Fruit fly (Drosophila melanogaster) whole organism, embryonic: ENCODE data around the gene lute.

Source experiments
- Abd-B ChIP-seq: fragments of 200-800 bp; sonication (Bioruptor generic); optimal IDR thresholded peaks from 2 replicates; lab custom pipeline; 2018; ENCODE audit warnings: missing biosample characterization, mild to moderate bottlenecking, missing genetic modification characterization, moderate library complexity
- Atf3 ChIP-seq: fragments of 200-800 bp; sonication (Bioruptor generic); optimal IDR thresholded peaks from 3 replicates; lab custom pipeline; 2016; ENCODE audit warnings: missing biosample characterization, missing genetic modification characterization
- Awh ChIP-seq: fragments of 200-800 bp; sonication (Bioruptor generic); IDR thresholded peaks from 2 replicates; pipeline ENCODE4, ENCODE4 v1.3.6; 2022; ENCODE audit warnings: missing biosample characterization, missing genetic modification characterization
- BtbVII ChIP-seq: fragments of 200-800 bp; sonication (Bioruptor generic); optimal IDR thresholded peaks from 3 replicates; lab custom pipeline; 2017; ENCODE audit warnings: missing biosample characterization, mild to moderate bottlenecking, missing genetic modification characterization
- C15 ChIP-seq: fragments of 200-800 bp; sonication (Bioruptor generic); IDR thresholded peaks from 3 replicates; pipeline ENCODE4 v1.3.6; 2022; ENCODE audit warnings: missing biosample characterization, missing genetic modification characterization
- CG10147 ChIP-seq: fragments of 200-800 bp; sonication (Bioruptor generic); optimal IDR thresholded peaks from 2 replicates; lab custom pipeline; 2019; ENCODE audit warnings: missing biosample characterization, mild to moderate bottlenecking, missing genetic modification characterization, moderate library complexity
- CG10267 ChIP-seq: fragments of 200-800 bp; sonication (Bioruptor generic); optimal IDR thresholded peaks from 2 replicates; lab custom pipeline; 2018; ENCODE audit warnings: missing biosample characterization, mild to moderate bottlenecking, missing genetic modification characterization, moderate library complexity
- CG10654 ChIP-seq: fragments of 200-800 bp; sonication (Bioruptor generic); optimal IDR thresholded peaks from 2 replicates; lab custom pipeline; 2016; ENCODE audit warnings: missing biosample characterization, missing genetic modification characterization
- CG10979 ChIP-seq: fragments of 200-800 bp; sonication (Bioruptor generic); optimal IDR thresholded peaks from 2 replicates; lab custom pipeline; 2018; ENCODE audit warnings: missing biosample characterization, mild to moderate bottlenecking, missing genetic modification characterization, moderate library complexity
- CG12769 ChIP-seq: fragments of 200-800 bp; sonication (Bioruptor generic); optimal IDR thresholded peaks from 2 replicates; lab custom pipeline; 2019; ENCODE audit warnings: missing biosample characterization, mild to moderate bottlenecking, missing genetic modification characterization, moderate library complexity
- CG13424 ChIP-seq: fragments of 200-800 bp; sonication (Bioruptor generic); optimal IDR thresholded peaks from 2 replicates; lab custom pipeline; 2019; ENCODE audit warnings: missing biosample characterization, mild to moderate bottlenecking, missing genetic modification characterization, moderate library complexity
- CG13894 ChIP-seq: fragments of 200-800 bp; sonication (Bioruptor generic); optimal IDR thresholded peaks from 3 replicates; lab custom pipeline; 2018; ENCODE audit warnings: missing biosample characterization, mild to moderate bottlenecking, missing genetic modification characterization, moderate library complexity
- CG14014 ChIP-seq: fragments of 200-800 bp; sonication (Bioruptor generic); IDR thresholded peaks from 2 replicates; pipeline ENCODE4 v1.3.6; 2022; ENCODE audit warnings: missing biosample characterization, missing genetic modification characterization
- CG1602 ChIP-seq: fragments of 200-800 bp; sonication (Bioruptor generic); optimal IDR thresholded peaks from 3 replicates; lab custom pipeline; 2016; ENCODE audit warnings: missing biosample characterization, missing genetic modification characterization
- CG16779 ChIP-seq: fragments of 200-800 bp; sonication (Bioruptor generic); IDR thresholded peaks from 2 replicates; pipeline ENCODE4 v1.3.6; 2022; ENCODE audit warnings: missing biosample characterization, missing genetic modification characterization
- CG17802 ChIP-seq: fragments of 200-800 bp; sonication (Bioruptor generic); optimal IDR thresholded peaks from 2 replicates; lab custom pipeline; 2018; ENCODE audit warnings: missing biosample characterization, mild to moderate bottlenecking, missing genetic modification characterization, moderate library complexity
- CG2889 ChIP-seq: fragments of 200-800 bp; sonication (Bioruptor generic); IDR thresholded peaks from 3 replicates; pipeline ENCODE4 v1.3.6; 2022; ENCODE audit warnings: missing biosample characterization, missing genetic modification characterization
- CG34422 ChIP-seq: fragments of 200-800 bp; sonication (Bioruptor generic); IDR thresholded peaks from 3 replicates; pipeline ENCODE4 v1.3.6; 2022; ENCODE audit warnings: missing biosample characterization, missing genetic modification characterization
- CG3995 ChIP-seq: fragments of 200-800 bp; sonication (Bioruptor generic); optimal IDR thresholded peaks from 3 replicates; lab custom pipeline; 2016; ENCODE audit warnings: missing biosample characterization, missing genetic modification characterization
- CG43689 ChIP-seq: fragments of 200-800 bp; sonication (Bioruptor generic); IDR thresholded peaks from 2 replicates; pipeline ENCODE4 v1.3.6; 2022; ENCODE audit warnings: missing biosample characterization, missing genetic modification characterization
- CG5180 ChIP-seq: fragments of 200-800 bp; sonication (Bioruptor generic); optimal IDR thresholded peaks from 3 replicates; lab custom pipeline; 2017; ENCODE audit warnings: missing biosample characterization, missing genetic modification characterization, mild to moderate bottlenecking, moderate library complexity, missing genetic modification reagents
- CG6813 ChIP-seq: fragments of 200-800 bp; sonication (Bioruptor generic); optimal IDR thresholded peaks from 2 replicates; lab custom pipeline; 2017; ENCODE audit warnings: missing biosample characterization, missing genetic modification characterization, mild to moderate bottlenecking, moderate library complexity, missing genetic modification reagents
- CG8478 ChIP-seq: fragments of >200 bp; optimal IDR thresholded peaks from 2 replicates; lab custom pipeline; 2018
- CG8765 ChIP-seq: fragments of 200-800 bp; sonication (Bioruptor generic); IDR thresholded peaks from 2 replicates; pipeline ENCODE4 v1.3.6; 2022; ENCODE audit warnings: missing biosample characterization, missing genetic modification characterization
- Camta ChIP-seq: fragments of 200-800 bp; sonication (Bioruptor generic); optimal IDR thresholded peaks from 2 replicates; lab custom pipeline; 2016; ENCODE audit warnings: missing biosample characterization, missing genetic modification characterization
- Elba2 ChIP-seq: fragments of 200-800 bp; sonication (Bioruptor generic); optimal IDR thresholded peaks from 3 replicates; lab custom pipeline; 2016; ENCODE audit warnings: missing biosample characterization, missing genetic modification characterization
- Ets65A ChIP-seq: fragments of 200-800 bp; sonication (Bioruptor generic); peaks from one replicate; lab custom pipeline; 2016; ENCODE audit warnings: missing biosample characterization, missing genetic modification characterization
- H15 ChIP-seq: fragments of 200-800 bp; sonication (Bioruptor generic); IDR thresholded peaks from 3 replicates; pipeline ENCODE4 v1.3.6; 2022; ENCODE audit warnings: missing biosample characterization, missing genetic modification characterization
- Hand ChIP-seq: fragments of 200-800 bp; sonication (Bioruptor generic); optimal IDR thresholded peaks from 2 replicates; lab custom pipeline; 2017; ENCODE audit warnings: mild to moderate bottlenecking, missing biosample characterization, missing genetic modification reagents, missing genetic modification characterization
- Hmx ChIP-seq: fragments of 200-800 bp; sonication (Bioruptor generic); optimal IDR thresholded peaks from 2 replicates; lab custom pipeline; 2016; ENCODE audit warnings: missing biosample characterization, missing genetic modification characterization
- MTF-1 ChIP-seq: fragments of 200-800 bp; sonication (Bioruptor generic); optimal IDR thresholded peaks from 2 replicates; lab custom pipeline; 2018; ENCODE audit warnings: missing biosample characterization, mild to moderate bottlenecking, missing genetic modification characterization, borderline replicate concordance
- Max ChIP-seq: fragments of 200-800 bp; sonication (Bioruptor generic); optimal IDR thresholded peaks from 2 replicates; lab custom pipeline; 2016; ENCODE audit warnings: missing biosample characterization, mild to moderate bottlenecking, missing genetic modification characterization
- NFAT ChIP-seq: fragments of 200-800 bp; sonication (Bioruptor generic); IDR thresholded peaks from 2 replicates; pipeline ENCODE4 v1.3.6; 2022; ENCODE audit warnings: missing biosample characterization, missing genetic modification characterization
- Oaz ChIP-seq: fragments of 200-800 bp; sonication (Bioruptor generic); IDR thresholded peaks from 2 replicates; pipeline ENCODE4 v1.3.6; 2022; ENCODE audit warnings: missing biosample characterization, missing genetic modification characterization
- Oli ChIP-seq: fragments of 200-800 bp; sonication (Bioruptor generic); optimal IDR thresholded peaks from 2 replicates; lab custom pipeline; 2018; ENCODE audit warnings: missing biosample characterization, mild to moderate bottlenecking, missing genetic modification characterization, moderate library complexity
- Optix ChIP-seq: fragments of 200-800 bp; sonication (Bioruptor generic); IDR thresholded peaks from 3 replicates; pipeline ENCODE4 v1.3.6; 2022; ENCODE audit warnings: missing biosample characterization, missing genetic modification characterization
- Stat92E ChIP-seq, 3 experiments: fragments of >200 bp in 2 of 3; fragments of 200-800 bp in 1 of 3; sonication (Bioruptor generic) in 1 of 3; optimal IDR thresholded peaks; 2 replicates each; lab custom pipeline; 2017 to 2019; ENCODE audit warnings: missing biosample characterization in 3 of 3, missing genetic modification characterization in 3 of 3, mild to moderate bottlenecking in 1 of 3, moderate library complexity in 1 of 3
- aop ChIP-seq: fragments of 200-800 bp; sonication (Bioruptor generic); IDR thresholded peaks from 2 replicates; pipeline ENCODE4 v1.3.6; 2022; ENCODE audit warnings: missing biosample characterization, missing genetic modification characterization
- dm ChIP-seq: fragments of 200-800 bp; sonication (Bioruptor generic); optimal IDR thresholded peaks from 3 replicates; lab custom pipeline; 2016; ENCODE audit warnings: missing biosample characterization, missing genetic modification characterization
- dmrt11E ChIP-seq: fragments of 200-800 bp; sonication (Bioruptor generic); optimal IDR thresholded peaks from 3 replicates; lab custom pipeline; 2018; ENCODE audit warnings: missing biosample characterization, mild to moderate bottlenecking, missing genetic modification characterization, moderate library complexity
- kah ChIP-seq: fragments of 200-800 bp; sonication (Bioruptor generic); optimal IDR thresholded peaks from 2 replicates; lab custom pipeline; 2018; ENCODE audit warnings: missing biosample characterization, mild to moderate bottlenecking, missing genetic modification characterization
- ken ChIP-seq: fragments of 200-800 bp; sonication (Bioruptor generic); IDR thresholded peaks from 3 replicates; pipeline ENCODE4 v1.3.6; 2022; ENCODE audit warnings: missing biosample characterization, missing genetic modification characterization
- mirr ChIP-seq: fragments of 200-800 bp; sonication (Bioruptor generic); optimal IDR thresholded peaks from 3 replicates; lab custom pipeline; 2018; ENCODE audit warnings: missing biosample characterization, mild to moderate bottlenecking, missing genetic modification characterization
- pfk ChIP-seq: fragments of 200-800 bp; sonication (Bioruptor generic); optimal IDR thresholded peaks from 2 replicates; lab custom pipeline; 2018; ENCODE audit warnings: missing biosample characterization, mild to moderate bottlenecking, missing genetic modification characterization, moderate library complexity
- phol ChIP-seq: fragments of 200-800 bp; sonication (Bioruptor generic); optimal IDR thresholded peaks from 3 replicates; lab custom pipeline; 2018; ENCODE audit warnings: missing biosample characterization, mild to moderate bottlenecking, missing genetic modification characterization, moderate library complexity
- prd ChIP-seq, 3 experiments: fragments of >200 bp in 2 of 3; fragments of 200-800 bp in 1 of 3; sonication (Bioruptor generic) in 1 of 3; optimal IDR thresholded peaks in 2 of 3; IDR thresholded peaks in 1 of 3; 2 replicates in 2 of 3; 3 replicates in 1 of 3; pipeline versions ENCODE4 v1.3.6 to Lab custom; 2017 to 2022; ENCODE audit warnings: missing biosample characterization in 1 of 3, missing genetic modification characterization in 1 of 3
- row ChIP-seq: fragments of 200-800 bp; sonication (Bioruptor generic); IDR thresholded peaks from 3 replicates; pipeline ENCODE4 v1.3.6; 2022; ENCODE audit warnings: missing biosample characterization, missing genetic modification characterization
- sc ChIP-seq, 3 experiments: fragments of >200 bp in 2 of 3; fragments of 200-800 bp in 1 of 3; sonication (Bioruptor generic) in 1 of 3; optimal IDR thresholded peaks; 2 replicates in 2 of 3; 3 replicates in 1 of 3; lab custom pipeline; 2017; ENCODE audit warnings: mild to moderate bottlenecking in 1 of 3, missing biosample characterization in 1 of 3, missing genetic modification characterization in 1 of 3, missing genetic modification reagents in 1 of 3
- slbo ChIP-seq: fragments of 200-800 bp; sonication (Bioruptor generic); IDR thresholded peaks from 2 replicates; pipeline ENCODE4 v1.3.6; 2022; ENCODE audit warnings: missing biosample characterization, missing genetic modification characterization
- sr ChIP-seq: fragments of 200-800 bp; sonication (Bioruptor generic); IDR thresholded peaks from 3 replicates; pipeline ENCODE4 v1.3.6; 2022; ENCODE audit warnings: missing biosample characterization, missing genetic modification characterization

lute gene

dm6 chr3R:17402434-17402833, 22.7 kb downstream of the lute start, which contains the start of gene Sur-8 (continued):
- peak; percentile 67 for TF ChIP-seq mirr (GFP tag; lab: Kevin White, UChicago)
- TF ChIP-seq prd (optimal IDR thresholded peaks at IDR 0.05; lab: Kevin White, UChicago) = no peak
- peak; percentile 75 for TF ChIP-seq prd (GFP tag; IDR thresholded peaks at IDR 0.05; lab: Robert Waterston, UW)
- peak; percentile 24 for TF ChIP-seq CG10267 (tag; lab: Kevin White, UChicago)
- no peak for TF ChIP-seq Awh (GFP tag; lab: Robert Waterston, UW)
- TF ChIP-seq ken (GFP tag; lab: Robert Waterston, UW) = peak; percentile 83
- peak; percentile 82 for TF ChIP-seq CG16779 (GFP tag; lab: Robert Waterston, UW)
- peak; percentile 35 for TF ChIP-seq CG3995 (GFP tag; lab: Kevin White, UChicago)
- no peak for TF ChIP-seq pfk (GFP tag; lab: Kevin White, UChicago)
- TF ChIP-seq CG6813 (GFP tag; lab: Kevin White, UChicago) = peak; percentile 1
- TF ChIP-seq MTF-1 (GFP tag; lab: Kevin White, UChicago) = peak; percentile 78
- TF ChIP-seq CG2889 (GFP tag; lab: Robert Waterston, UW) = no peak
- TF ChIP-seq Abd-B = no peak
- peak; percentile 25 for TF ChIP-seq BtbVII (GFP tag; lab: Kevin White, UChicago)
- peak; percentile 75 for TF ChIP-seq Optix (GFP tag; lab: Robert Waterston, UW)
- TF ChIP-seq NFAT = peak; percentile 91
- TF ChIP-seq CG43689 (GFP tag; lab: Robert Waterston, UW) = peak; percentile 48
- no peak for TF ChIP-seq CG5180 (GFP tag; lab: Kevin White, UChicago)
- peak; percentile 71; the same call in 1 of the 2 replicates for TF ChIP-seq CG14014
- TF ChIP-seq Ets65A (GFP tag; lab: Kevin White, UChicago) = peak; percentile 92
- peak; percentile 58; the same call in 2 of the 3 replicates for TF ChIP-seq CG34422 (GFP tag; lab: Robert Waterston, UW)
- TF ChIP-seq C15 (GFP tag; lab: Robert Waterston, UW) = no peak
- TF ChIP-seq CG8765 (GFP tag; lab: Robert Waterston, UW) = no peak
- 0 out of 2 replicates have a peak, but pooled peaks have one; percentile 14 for TF ChIP-seq aop
- TF ChIP-seq Oaz = 0 out of 2 replicates have a peak, but pooled peaks have one; percentile 45
- TF ChIP-seq Camta (GFP tag; lab: Kevin White, UChicago) = peak; percentile 45
- no peak for TF ChIP-seq phol (tag; lab: Kevin White, UChicago)
- TF ChIP-seq CG13894 = peak; percentile 23
- TF ChIP-seq row (GFP tag; lab: Robert Waterston, UW) = 0 out of 3 replicates have a peak, but pooled peaks have one; percentile 22
- TF ChIP-seq CG10654 (GFP tag; lab: Kevin White, UChicago) = peak; percentile 40
- TF ChIP-seq CG10147 (GFP tag; lab: Kevin White, UChicago) = no peak
- no peak for TF ChIP-seq sc (optimal IDR thresholded peaks at IDR 0.05; lab: Kevin White, UChicago)
- no peak for TF ChIP-seq sc (GFP tag; optimal IDR thresholded peaks at IDR 0.05; lab: Kevin White, UChicago)
- TF ChIP-seq Atf3 (GFP tag; lab: Kevin White, UChicago) = peak; percentile 26
- TF ChIP-seq Hand (GFP tag; lab: Kevin White, UChicago) = no peak
- TF ChIP-seq CG8478 = no peak
- 0 out of 3 replicates have a peak, but pooled peaks have one; percentile 38 for TF ChIP-seq sr (GFP tag; lab: Robert Waterston, UW)
- TF ChIP-seq Oli (tag; lab: Kevin White, UChicago) = peak; percentile 28
- peak; percentile 0 for TF ChIP-seq CG13424 (tag; lab: Kevin White, UChicago)
- no peak for TF ChIP-seq dmrt11E (tag; lab: Kevin White, UChicago)
- no peak for TF ChIP-seq Stat92E (GFP tag; optimal IDR thresholded peaks at IDR 0.05; lab: Kevin White, UChicago)
- TF ChIP-seq Hmx (GFP tag; lab: Kevin White, UChicago) = no peak
- peak; percentile 57 for TF ChIP-seq CG1602 (GFP tag; lab: Kevin White, UChicago)
- no peak for TF ChIP-seq Elba2 (GFP tag; lab: Kevin White, UChicago)
- TF ChIP-seq Max (GFP tag; lab: Kevin White, UChicago) = no peak
- TF ChIP-seq CG12769 (tag; lab: Kevin White, UChicago) = peak; percentile 64
- peak; percentile 88 for TF ChIP-seq CG10979 (tag; lab: Kevin White, UChicago)
- TF ChIP-seq dm (GFP tag; lab: Kevin White, UChicago) = peak; percentile 31
- peak; percentile 74 for TF ChIP-seq H15
- TF ChIP-seq slbo (GFP tag; lab: Robert Waterston, UW) = peak; percentile 87
- no peak for TF ChIP-seq kah (GFP tag; lab: Kevin White, UChicago)
- no peak for TF ChIP-seq CG17802
